Worm (Caenorhabditis elegans): ENCODE data around the gene seb-3.

Gene seb-3

DNA sequence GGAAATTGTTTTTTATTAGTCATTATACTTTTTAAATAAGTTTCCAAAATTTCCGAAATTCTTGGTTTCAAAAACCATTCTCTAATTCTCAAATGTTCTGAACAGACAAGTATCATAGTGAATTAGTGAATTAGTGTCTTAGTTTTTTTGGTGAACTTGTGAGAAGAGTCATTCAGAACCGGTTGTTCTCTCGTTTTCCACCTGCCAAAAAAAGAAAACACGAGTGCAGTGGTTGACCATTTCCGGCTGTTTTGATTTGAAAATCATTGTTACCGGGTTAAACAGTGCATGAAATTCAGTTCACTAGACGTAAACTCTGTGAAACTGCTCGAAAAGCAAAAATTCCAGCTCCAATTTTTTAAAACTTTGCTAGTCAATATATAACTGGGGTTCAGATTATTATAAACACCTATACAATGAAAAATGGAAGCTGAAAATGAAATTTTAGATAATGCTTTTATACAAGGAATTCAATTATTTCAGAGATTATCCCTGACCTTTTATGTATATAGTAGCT is 13.6 kb downstream of the seb-3 start:
- TF ChIP-seq ztf-6 (GFP tag; IDR thresholded peaks at IDR 0.05): no peak
- no peak for TF ChIP-seq T07F8.4 (tag; optimal IDR thresholded peaks at IDR 0.05)
- TF ChIP-seq ets-4 (GFP tag; optimal IDR thresholded peaks at IDR 0.05): no peak
- TF ChIP-seq hlh-12 (tag; optimal IDR thresholded peaks at IDR 0.05): no peak
- no peak for TF ChIP-seq ZK185.1 (tag; optimal IDR thresholded peaks at IDR 0.05; ENCODE audit: poor library complexity, severe bottlenecking)
- TF ChIP-seq hrde-1 (tag; optimal IDR thresholded peaks at IDR 0.05; ENCODE audit: borderline replicate concordance): no peak

DNA sequence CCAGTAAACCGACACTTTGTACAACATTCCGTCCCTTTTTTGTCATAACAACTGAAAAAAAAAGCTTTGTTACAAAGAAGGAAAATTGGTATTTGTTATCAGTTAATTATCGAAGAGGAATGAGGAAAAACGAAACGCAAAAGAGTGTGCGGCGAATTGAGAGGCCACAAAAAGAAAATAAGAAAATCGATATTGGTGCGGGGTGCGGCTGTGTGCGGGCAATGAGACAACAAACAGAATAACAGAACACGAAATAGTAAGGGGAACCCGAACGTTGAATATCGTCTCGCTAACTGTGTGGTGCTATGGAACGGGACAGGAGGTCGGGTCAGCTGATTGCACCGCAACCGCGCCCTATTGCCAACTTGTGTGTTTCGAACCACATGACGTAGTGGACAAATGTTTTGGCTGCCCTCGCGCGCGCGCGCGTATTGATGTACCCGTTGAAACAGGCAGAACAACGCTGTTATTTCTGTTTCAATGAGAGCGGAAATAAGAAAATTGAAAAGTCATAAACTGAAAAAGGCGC is 14.5 kb downstream of the seb-3 start, which contains the start of gene C18B12.4:
TSS of gene C18B12.4 (minus strand) at position 51 of the 529 bp plus-strand sequence.
- TF ChIP-seq rec-8 (tag; optimal IDR thresholded peaks at IDR 0.05) (no peak), xnd-1 (tag; optimal IDR thresholded peaks at IDR 0.05) (no peak), nfya-2 (GFP tag; IDR thresholded peaks at IDR 0.05) (no peak), pha-4 (tag; optimal IDR thresholded peaks at IDR 0.05) (no peak), nhr-120 (GFP tag; IDR thresholded peaks at IDR 0.05) (0 out of 2 replicates have a peak, but pooled peaks have one; percentile 29), let-526 (GFP tag; IDR thresholded peaks at IDR 0.05) (peak; percentile 64; the same call in 1 of the 2 replicates), tlf-1 (GFP tag; optimal IDR thresholded peaks at IDR 0.05) (peak; percentile 37), pbrm-1 (GFP tag; IDR thresholded peaks at IDR 0.05) (peak; percentile 66; the same call in 1 of the 2 replicates), madf-6 (GFP tag; IDR thresholded peaks at IDR 0.05) (peak; percentile 62), sea-2 (GFP tag; IDR thresholded peaks at IDR 0.05) (no peak), Y79H2A.3 (GFP tag; conservative IDR thresholded peaks at IDR 0.05) (no peak), unc-62 (GFP tag; optimal IDR thresholded peaks at IDR 0.05) (peak; percentile 31), ztf-6 (GFP tag; IDR thresholded peaks at IDR 0.05) (0 out of 2 replicates have a peak, but pooled peaks have one; percentile 57), D2030.7 (GFP tag; IDR thresholded peaks at IDR 0.05) (no peak), dpl-1 (GFP tag; optimal IDR thresholded peaks at IDR 0.05) (no peak), B0035.1 (tag; optimal IDR thresholded peaks at IDR 0.05) (no peak), ztf-18 (tag; optimal IDR thresholded peaks at IDR 0.05) (peak; percentile 44), somi-1 (GFP tag; optimal IDR thresholded peaks at IDR 0.05) (peak; percentile 85), hrde-1 (tag; optimal IDR thresholded peaks at IDR 0.05; ENCODE audit: borderline replicate concordance) (no peak), ceh-100 (GFP tag; IDR thresholded peaks at IDR 0.05) (0 out of 2 replicates have a peak, but pooled peaks have one; percentile 18), ZK185.1 (tag; optimal IDR thresholded peaks at IDR 0.05; ENCODE audit: poor library complexity, severe bottlenecking) (peak; percentile 64), K12H6.12 (tag; optimal IDR thresholded peaks at IDR 0.05) (peak; percentile 89), ztf-28 (GFP tag; IDR thresholded peaks at IDR 0.05) (no peak), F55B11.4 (tag; optimal IDR thresholded peaks at IDR 0.05; ENCODE audit: borderline replicate concordance, insufficient read depth) (no peak), zfh-2 (GFP tag; conservative IDR thresholded peaks at IDR 0.05) (peak; percentile 98), F57C9.4 (tag; optimal IDR thresholded peaks at IDR 0.05) (no peak), ceh-91 (GFP tag; IDR thresholded peaks at IDR 0.05) (no peak), tbx-9 (tag; optimal IDR thresholded peaks at IDR 0.05; ENCODE audit: borderline replicate concordance) (no peak), hmg-1.2 (GFP tag; IDR thresholded peaks at IDR 0.05) (peak; percentile 63), madf-10 (tag; optimal IDR thresholded peaks at IDR 0.05) (peak; percentile 70), B0019.2 (GFP tag; conservative IDR thresholded peaks at IDR 0.05) (no peak), Y53F4B.3 (GFP tag; IDR thresholded peaks at IDR 0.05) (no peak), egrh-3 (GFP tag; IDR thresholded peaks at IDR 0.05) (no peak; the same call in 1 of the 2 replicates), attf-3 (GFP tag; conservative IDR thresholded peaks at IDR 0.05) (peak; percentile 70), tbp1 (GFP tag; optimal IDR thresholded peaks at IDR 0.05) (peak; percentile 65), snpc-3.4 (tag; optimal IDR thresholded peaks at IDR 0.05) (no peak), ceh-27 (GFP tag; optimal IDR thresholded peaks at IDR 0.05) (peak; percentile 94), akir-1 (GFP tag; optimal IDR thresholded peaks at IDR 0.05) (no peak), B0336.3 (GFP tag; IDR thresholded peaks at IDR 0.05) (peak; percentile 89), ccch-3 (GFP tag; optimal IDR thresholded peaks at IDR 0.05) (no peak), F57A8.1 (GFP tag; optimal IDR thresholded peaks at IDR 0.05) (no peak), lir-1 (GFP tag; conservative IDR thresholded peaks at IDR 0.05) (peak; percentile 86)

All from whole organism, young adult.